Worm (Caenorhabditis elegans) whole organism, mixed stage, embryonic: Measurements from ENCODE around the gene srj-4.

Experiments
- ces-1 ChIP-seq: fragments of 150-350 bp; optimal IDR thresholded peaks from 2 replicates; lab custom pipeline; 2014; ENCODE audit warnings: missing biosample characterization, missing genetic modification reagents, missing genetic modification characterization
- cnd-1 ChIP-seq: fragments of 200-800 bp; sonication (Bioruptor generic); optimal IDR thresholded peaks from 2 replicates; lab custom pipeline; 2018; ENCODE audit warnings: mild to moderate bottlenecking, missing genetic modification characterization, missing compliant biosample characterization
- elt-1 ChIP-seq: sonication (generic microtip); optimal IDR thresholded peaks from 2 replicates; lab custom pipeline; 2017; ENCODE audit warnings: missing genetic modification characterization, mild to moderate bottlenecking, missing compliant biosample characterization, antibody characterized with exemption, moderate library complexity, borderline replicate concordance; ENCODE audit not compliant: insufficient read depth
- elt-3 ChIP-seq: fragments of 150-350 bp; optimal IDR thresholded peaks from 2 replicates; lab custom pipeline; 2014; ENCODE audit warnings: missing biosample characterization, missing genetic modification characterization
- hlh-1 ChIP-seq: fragments of 150-350 bp; optimal IDR thresholded peaks from 2 replicates; lab custom pipeline; 2014; ENCODE audit warnings: missing biosample characterization, missing genetic modification reagents, missing genetic modification characterization
- mab-5 ChIP-seq: fragments of 150-350 bp; optimal IDR thresholded peaks from 2 replicates; lab custom pipeline; 2014; ENCODE audit warnings: missing biosample characterization, missing genetic modification characterization
- nhr-12 ChIP-seq: fragments of 150-350 bp; optimal IDR thresholded peaks from 2 replicates; lab custom pipeline; 2014; ENCODE audit warnings: missing biosample characterization, missing genetic modification characterization
- nhr-76 ChIP-seq: sonication (generic microtip); optimal IDR thresholded peaks from 2 replicates; lab custom pipeline; 2017; ENCODE audit warnings: missing biosample characterization, missing genetic modification characterization
- pha-4 ChIP-seq: fragments of 150-350 bp; optimal IDR thresholded peaks from 2 replicates; lab custom pipeline; 2018; ENCODE audit warnings: missing biosample characterization, missing genetic modification reagents, missing genetic modification characterization
- snpc-4 ChIP-seq: fragments of 150-350 bp; optimal IDR thresholded peaks from 2 replicates; lab custom pipeline; 2014; ENCODE audit warnings: missing biosample characterization, missing genetic modification characterization
- unc-62 ChIP-seq: fragments of 150-350 bp; optimal IDR thresholded peaks from 2 replicates; lab custom pipeline; 2014; ENCODE audit warnings: missing biosample characterization, missing genetic modification reagents, missing genetic modification characterization
- ztf-11 ChIP-seq: fragments of 150-350 bp; optimal IDR thresholded peaks from 2 replicates; lab custom pipeline; 2014; ENCODE audit warnings: missing biosample characterization, missing genetic modification characterization

ce11 chrV:12137942-12138341, 25.1 kb upstream of the srj-4 start:
- TF ChIP-seq mab-5 (tag; lab: Kevin White, UChicago) (no peak), unc-62 (no peak), elt-1 (tag; lab: Kevin White, UChicago) (no peak), ces-1 (GFP tag; lab: Kevin White, UChicago) (no peak), nhr-12 (no peak), snpc-4 (tag; lab: Kevin White, UChicago) (no peak), cnd-1 (no peak), nhr-76 (tag; lab: Kevin White, UChicago) (no peak), pha-4 (tag; lab: Kevin White, UChicago) (no peak), ztf-11 (tag; lab: Kevin White, UChicago) (no peak), elt-3 (tag; lab: Kevin White, UChicago) (no peak), hlh-1 (no peak)
